Worm (Caenorhabditis elegans): ENCODE results near the gene bnc-1.

DNA sequence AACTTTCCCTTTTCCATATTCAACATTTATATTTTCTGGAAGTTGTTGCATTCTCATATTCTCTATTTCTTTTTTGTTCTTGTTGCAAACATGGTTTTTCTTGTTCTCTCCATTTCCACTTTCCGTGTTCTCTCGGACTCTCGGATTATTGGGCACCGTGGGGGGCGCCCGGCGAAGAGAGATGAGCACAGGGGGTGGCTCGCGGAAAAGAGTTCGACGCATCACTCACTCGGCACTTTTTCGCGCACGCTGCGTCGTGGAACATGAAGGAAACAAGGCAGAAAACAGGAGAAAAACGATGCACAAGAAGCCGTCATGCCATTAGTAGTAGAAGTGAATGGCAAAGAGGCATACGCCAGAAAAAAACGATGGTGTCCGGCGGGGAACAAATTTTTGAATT, 49.8 kb upstream of the bnc-1 start:
- TF ChIP-seq him-1 (tag; optimal IDR thresholded peaks at IDR 0.05) (no peak), dao-5 (tag; optimal IDR thresholded peaks at IDR 0.05) (no peak), W03F9.2 (tag; optimal IDR thresholded peaks at IDR 0.05) (no peak)
